Worm (Caenorhabditis elegans) whole organism, mixed stage, embryonic: ENCODE data around the gene msrp-4.

Source experiments
- M03D4.4 ChIP-seq: sonication (generic microtip); optimal IDR thresholded peaks from 2 replicates; lab custom pipeline; 2017; ENCODE audit warnings: mild to moderate bottlenecking, missing genetic modification characterization, missing compliant biosample characterization
- blmp-1 ChIP-seq: fragments of 150-350 bp; optimal IDR thresholded peaks from 2 replicates; lab custom pipeline; 2014; ENCODE audit warnings: missing biosample characterization, missing genetic modification characterization
- ces-1 ChIP-seq: fragments of 150-350 bp; optimal IDR thresholded peaks from 2 replicates; lab custom pipeline; 2014; ENCODE audit warnings: missing biosample characterization, missing genetic modification reagents, missing genetic modification characterization
- lin-13 ChIP-seq: fragments of 150-350 bp; optimal IDR thresholded peaks from 2 replicates; lab custom pipeline; 2014; ENCODE audit warnings: missing biosample characterization, missing genetic modification characterization
- lsy-2 ChIP-seq: fragments of 150-350 bp; optimal IDR thresholded peaks from 2 replicates; lab custom pipeline; 2014; ENCODE audit warnings: missing biosample characterization, missing genetic modification characterization
- nhr-237 ChIP-seq: fragments of 150-350 bp; optimal IDR thresholded peaks from 2 replicates; lab custom pipeline; 2014; ENCODE audit warnings: missing biosample characterization, missing genetic modification characterization
- nhr-28 ChIP-seq: fragments of 150-350 bp; optimal IDR thresholded peaks from 2 replicates; lab custom pipeline; 2014; ENCODE audit warnings: missing biosample characterization, missing genetic modification characterization
- nhr-76 ChIP-seq: sonication (generic microtip); optimal IDR thresholded peaks from 2 replicates; lab custom pipeline; 2017; ENCODE audit warnings: missing biosample characterization, missing genetic modification characterization
- snpc-4 ChIP-seq: fragments of 150-350 bp; optimal IDR thresholded peaks from 2 replicates; lab custom pipeline; 2014; ENCODE audit warnings: missing biosample characterization, missing genetic modification characterization
- sptf-1 ChIP-seq: sonication (generic microtip); optimal IDR thresholded peaks from 2 replicates; lab custom pipeline; 2017; ENCODE audit warnings: mild to moderate bottlenecking, missing genetic modification characterization, moderate library complexity, missing compliant biosample characterization
- unc-39 ChIP-seq: fragments of 150-350 bp; optimal IDR thresholded peaks from 2 replicates; lab custom pipeline; 2014; ENCODE audit warnings: missing biosample characterization, missing genetic modification characterization
- unc-62 ChIP-seq: fragments of 150-350 bp; optimal IDR thresholded peaks from 2 replicates; lab custom pipeline; 2014; ENCODE audit warnings: missing biosample characterization, missing genetic modification reagents, missing genetic modification characterization
- ztf-11 ChIP-seq: fragments of 150-350 bp; optimal IDR thresholded peaks from 2 replicates; lab custom pipeline; 2014; ENCODE audit warnings: missing biosample characterization, missing genetic modification characterization

DNA sequence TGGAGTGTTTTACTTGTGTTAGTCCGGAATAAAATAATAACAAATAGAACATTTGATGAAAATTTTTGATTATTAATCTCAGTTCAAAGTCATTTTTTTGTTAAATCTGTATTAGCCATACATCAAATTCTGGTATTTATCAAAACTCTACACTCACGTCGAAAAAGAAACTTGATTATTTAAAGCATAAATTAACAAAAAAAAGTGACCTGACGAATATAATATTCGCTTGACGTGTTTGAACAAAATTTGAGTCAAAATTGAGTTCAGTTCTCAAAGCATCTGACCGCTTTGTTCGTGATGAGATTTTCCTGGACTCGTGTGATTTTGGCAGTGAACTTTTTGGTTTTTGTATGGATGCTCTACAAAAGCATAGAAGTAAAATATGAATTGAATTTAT lies 899 bp upstream of the msrp-4 start, which contains the start of gene F46F5.10:
- no peak for TF ChIP-seq nhr-237
- TF ChIP-seq ztf-11 = no peak
- no peak for TF ChIP-seq lin-13 (tag; lab: Kevin White, UChicago)
- no peak for TF ChIP-seq unc-39 (tag; lab: Kevin White, UChicago)
- no peak for TF ChIP-seq M03D4.4 (tag; lab: Kevin White, UChicago)
- no peak for TF ChIP-seq lsy-2 (tag; lab: Kevin White, UChicago)
- no peak for TF ChIP-seq unc-62 (GFP tag; lab: Kevin White, UChicago)
- TF ChIP-seq ces-1 (GFP tag; lab: Kevin White, UChicago) = no peak
- TF ChIP-seq snpc-4 (tag; lab: Kevin White, UChicago) = no peak
- TF ChIP-seq blmp-1 = no peak
- no peak for TF ChIP-seq nhr-76
- no peak for TF ChIP-seq sptf-1 (tag; lab: Kevin White, UChicago)
- TF ChIP-seq nhr-28 (tag; lab: Kevin White, UChicago) = no peak
